Fruit fly (Drosophila melanogaster) whole organism, wandering third instar larva: ENCODE results near the gene CG13012.

Experiments
- Abd-B ChIP-seq: fragments of >200 bp; optimal IDR thresholded peaks from 2 replicates; lab custom pipeline; 2017; ENCODE audit warnings: missing biosample characterization, missing genetic modification characterization
- CG32264 ChIP-seq: fragments of 200-800 bp; sonication (Bioruptor generic); optimal IDR thresholded peaks from 2 replicates; lab custom pipeline; 2016; ENCODE audit warnings: missing biosample characterization, missing genetic modification characterization
- CrebA ChIP-seq: fragments of 200-800 bp; sonication (Bioruptor generic); optimal IDR thresholded peaks from 2 replicates; lab custom pipeline; 2016; ENCODE audit warnings: missing biosample characterization, mild to moderate bottlenecking, missing genetic modification characterization, borderline replicate concordance
- Dfd ChIP-seq: fragments of >200 bp; optimal IDR thresholded peaks from 2 replicates; lab custom pipeline; 2017; ENCODE audit warnings: missing biosample characterization, missing genetic modification characterization
- Dif ChIP-seq: fragments of 200-275, 200-300 bp; sonication (Bioruptor generic); optimal IDR thresholded peaks from 2 replicates; lab custom pipeline; 2018; ENCODE audit warnings: missing biosample characterization, missing genetic modification characterization; ENCODE audit not compliant: partially characterized antibody
- GATAd ChIP-seq: sonication (Bioruptor generic); optimal IDR thresholded peaks from 2 replicates; lab custom pipeline; 2016; ENCODE audit warnings: missing biosample characterization, missing genetic modification characterization
- HLH106 ChIP-seq: fragments of 200-800 bp; optimal IDR thresholded peaks from 3 replicates; lab custom pipeline; 2019; ENCODE audit warnings: missing biosample characterization, mild to moderate bottlenecking, missing genetic modification characterization, moderate library complexity
- Hnf4 ChIP-seq: fragments of 200-800 bp; sonication (Bioruptor generic); optimal IDR thresholded peaks from 2 replicates; lab custom pipeline; 2016; ENCODE audit warnings: missing biosample characterization, mild to moderate bottlenecking, missing genetic modification characterization
- Hr78 ChIP-seq: fragments of >200 bp; optimal IDR thresholded peaks from 2 replicates; lab custom pipeline; 2017; ENCODE audit warnings: missing biosample characterization, missing genetic modification characterization
- Hr83 ChIP-seq: fragments of 200-300 bp; sonication (Bioruptor generic); optimal IDR thresholded peaks from 2 replicates; lab custom pipeline; 2016; ENCODE audit warnings: missing biosample characterization, mild to moderate bottlenecking, missing genetic modification characterization, moderate library complexity; ENCODE audit not compliant: poor library complexity, severe bottlenecking
- Jra ChIP-seq: sonication (Bioruptor generic); optimal IDR thresholded peaks from 2 replicates; lab custom pipeline; 2016; ENCODE audit warnings: missing biosample characterization, missing genetic modification characterization
- Myc ChIP-seq: fragments of >200 bp; optimal IDR thresholded peaks from 2 replicates; lab custom pipeline; 2017
- OdsH ChIP-seq: fragments of 200-800 bp; sonication (Bioruptor generic); optimal IDR thresholded peaks from 2 replicates; lab custom pipeline; 2016; ENCODE audit warnings: missing biosample characterization, mild to moderate bottlenecking, missing genetic modification characterization
- Rel ChIP-seq, 2 experiments: fragments of 200-800 bp; sonication (Bioruptor generic) in 1 of 2; optimal IDR thresholded peaks; 2 replicates in 1 of 2; 3 replicates in 1 of 2; lab custom pipeline; 2016 to 2019; ENCODE audit warnings: mild to moderate bottlenecking in 2 of 2, missing biosample characterization in 2 of 2, missing genetic modification characterization in 2 of 2, moderate library complexity in 1 of 2
- Sp1 ChIP-seq: fragments of 200-800 bp; sonication (Bioruptor generic); optimal IDR thresholded peaks from 3 replicates; lab custom pipeline; 2019; ENCODE audit warnings: missing biosample characterization, mild to moderate bottlenecking, missing genetic modification characterization, moderate library complexity
- Vsx2 ChIP-seq: fragments of 200-300, 225-300 bp; sonication (Bioruptor generic); optimal IDR thresholded peaks from 2 replicates; lab custom pipeline; 2018; ENCODE audit warnings: missing biosample characterization, missing genetic modification characterization; ENCODE audit not compliant: partially characterized antibody
- br ChIP-seq: fragments of 200-800 bp; sonication (Bioruptor generic); optimal IDR thresholded peaks from 2 replicates; lab custom pipeline; 2016; ENCODE audit warnings: missing biosample characterization, missing genetic modification characterization
- brk ChIP-seq: fragments of 200-800 bp; sonication (Bioruptor generic); optimal IDR thresholded peaks from 2 replicates; lab custom pipeline; 2016; ENCODE audit warnings: missing biosample characterization, mild to moderate bottlenecking, missing genetic modification characterization
- dl ChIP-seq, 2 experiments: fragments of 175-275, 200-275 bp in 1 of 2; fragments of 200-275 bp in 1 of 2; sonication (Bioruptor generic); optimal IDR thresholded peaks; lab custom pipeline; 2018; ENCODE audit warnings: mild to moderate bottlenecking in 2 of 2, missing biosample characterization in 2 of 2, missing genetic modification characterization in 2 of 2, moderate library complexity in 2 of 2; ENCODE audit not compliant: partially characterized antibody in 2 of 2, insufficient read depth in 1 of 2
- dmrt93B ChIP-seq: fragments of 200-800 bp; sonication (Bioruptor generic); optimal IDR thresholded peaks from 2 replicates; lab custom pipeline; 2018; ENCODE audit warnings: missing biosample characterization, mild to moderate bottlenecking, missing genetic modification characterization
- ey ChIP-seq: fragments of 200-800 bp; sonication (Bioruptor generic); optimal IDR thresholded peaks from 2 replicates; lab custom pipeline; 2016; ENCODE audit warnings: missing biosample characterization, missing genetic modification characterization
- foxo ChIP-seq, 2 experiments: fragments of 200-800 bp; sonication (Bioruptor generic); optimal IDR thresholded peaks; 2 replicates in 1 of 2; 3 replicates in 1 of 2; lab custom pipeline; 2016 to 2017; ENCODE audit warnings: missing biosample characterization in 2 of 2, missing genetic modification characterization in 2 of 2
- fru ChIP-seq: fragments of 200-800 bp; sonication (Bioruptor generic); optimal IDR thresholded peaks from 3 replicates; lab custom pipeline; 2016; ENCODE audit warnings: missing biosample characterization, mild to moderate bottlenecking, missing genetic modification characterization
- lola ChIP-seq: fragments of >200 bp; optimal IDR thresholded peaks from 2 replicates; lab custom pipeline; 2017; ENCODE audit warnings: missing biosample characterization, missing genetic modification characterization
- psq ChIP-seq: fragments of 200-800 bp; sonication (Bioruptor generic); optimal IDR thresholded peaks from 3 replicates; lab custom pipeline; 2017; ENCODE audit warnings: missing biosample characterization, mild to moderate bottlenecking, missing genetic modification characterization, moderate library complexity
- rgr ChIP-seq: fragments of 200-800 bp; sonication (Bioruptor generic); optimal IDR thresholded peaks from 3 replicates; lab custom pipeline; 2016; ENCODE audit warnings: missing biosample characterization, mild to moderate bottlenecking, missing genetic modification characterization
- sage ChIP-seq: fragments of 200-800 bp; sonication (Bioruptor generic); optimal IDR thresholded peaks from 2 replicates; lab custom pipeline; 2016; ENCODE audit warnings: missing biosample characterization, mild to moderate bottlenecking, missing genetic modification characterization
- sv ChIP-seq: fragments of 200-800 bp; sonication (Bioruptor generic); optimal IDR thresholded peaks from 3 replicates; lab custom pipeline; 2016; ENCODE audit warnings: missing biosample characterization, missing genetic modification characterization
- woc ChIP-seq: sonication (Bioruptor generic); optimal IDR thresholded peaks from 2 replicates; lab custom pipeline; 2016; ENCODE audit warnings: missing biosample characterization, mild to moderate bottlenecking, missing genetic modification characterization

CG13012 gene

DNA sequence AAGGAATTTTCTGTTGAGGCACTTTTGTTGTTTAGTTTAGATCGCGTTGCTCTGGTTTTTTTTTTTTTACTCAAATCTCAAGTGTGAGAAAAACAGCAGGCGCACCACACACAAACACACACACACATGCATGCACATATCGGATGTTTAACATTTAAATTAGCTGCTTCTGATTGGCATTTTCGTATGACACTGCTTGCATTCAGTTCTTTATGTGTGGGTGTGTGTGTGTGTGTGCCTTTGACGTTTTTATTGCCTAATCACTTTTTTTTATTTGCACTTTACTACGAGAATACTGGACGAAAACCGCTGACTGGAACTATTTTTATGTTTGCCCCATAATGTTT lies 28.1 kb downstream of the CG13012 start:
- TF ChIP-seq Vsx2 (GFP tag; lab: Kevin White, UChicago) (no peak), Sp1 (no peak), Hnf4 (GFP tag; lab: Kevin White, UChicago) (no peak), Dfd (GFP tag; lab: Kevin White, UChicago) (no peak), dl (GFP tag; optimal IDR thresholded peaks at IDR 0.05; lab: Kevin White, UChicago; ENCODE audit: insufficient read depth in 1 of 2, partially characterized antibody in 2 of 2) (no peak), lola (GFP tag; lab: Kevin White, UChicago) (no peak), CG32264 (no peak), Jra (GFP tag; lab: Kevin White, UChicago) (no peak), Hr83 (GFP tag; lab: Kevin White, UChicago) (no peak), rgr (GFP tag; lab: Kevin White, UChicago) (no peak), Hr78 (GFP tag; lab: Kevin White, UChicago) (no peak), HLH106 (no peak)

DNA sequence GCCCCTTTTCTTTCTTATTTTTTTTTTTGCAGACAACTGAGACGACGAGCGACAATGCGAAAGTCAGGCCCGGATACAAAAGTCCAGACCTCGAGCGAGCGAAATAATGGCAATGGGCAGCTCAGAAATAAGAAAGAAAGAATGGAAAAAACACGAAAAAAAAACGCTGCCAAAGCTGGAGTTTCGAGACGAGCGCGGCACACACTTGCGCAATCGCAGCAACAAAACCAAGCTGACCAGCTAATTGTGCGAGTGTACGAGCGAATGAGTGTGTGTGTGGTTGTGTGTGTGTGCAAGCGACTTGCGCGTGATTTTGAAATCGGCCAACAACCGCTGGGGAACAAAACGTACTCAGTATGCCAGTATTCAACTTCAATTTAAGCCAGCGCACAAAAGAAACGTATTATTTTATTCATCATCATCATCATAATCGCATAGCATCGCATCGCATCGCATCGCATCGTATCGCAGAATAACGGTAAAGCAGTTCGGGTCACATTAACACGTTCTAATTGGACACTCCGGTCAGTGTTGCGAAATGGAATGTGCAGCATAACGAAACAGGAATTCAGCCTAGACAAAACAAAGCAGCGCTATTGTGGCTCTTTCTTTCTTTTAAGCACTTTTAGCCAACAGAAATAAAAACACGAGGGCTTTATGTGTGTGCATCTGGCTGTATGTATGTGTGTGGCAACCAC lies 28.7 kb downstream of the CG13012 start:
- TF ChIP-seq GATAd (GFP tag; lab: Kevin White, UChicago) (no peak), psq (GFP tag; lab: Kevin White, UChicago) (peak; percentile 25), Dif (GFP tag; lab: Kevin White, UChicago) (peak; percentile 61), Rel (GFP tag; optimal IDR thresholded peaks at IDR 0.05; lab: Kevin White, UChicago) (no peak), Rel (tag; optimal IDR thresholded peaks at IDR 0.05; lab: Kevin White, UChicago) (peak; percentile 8)

DNA sequence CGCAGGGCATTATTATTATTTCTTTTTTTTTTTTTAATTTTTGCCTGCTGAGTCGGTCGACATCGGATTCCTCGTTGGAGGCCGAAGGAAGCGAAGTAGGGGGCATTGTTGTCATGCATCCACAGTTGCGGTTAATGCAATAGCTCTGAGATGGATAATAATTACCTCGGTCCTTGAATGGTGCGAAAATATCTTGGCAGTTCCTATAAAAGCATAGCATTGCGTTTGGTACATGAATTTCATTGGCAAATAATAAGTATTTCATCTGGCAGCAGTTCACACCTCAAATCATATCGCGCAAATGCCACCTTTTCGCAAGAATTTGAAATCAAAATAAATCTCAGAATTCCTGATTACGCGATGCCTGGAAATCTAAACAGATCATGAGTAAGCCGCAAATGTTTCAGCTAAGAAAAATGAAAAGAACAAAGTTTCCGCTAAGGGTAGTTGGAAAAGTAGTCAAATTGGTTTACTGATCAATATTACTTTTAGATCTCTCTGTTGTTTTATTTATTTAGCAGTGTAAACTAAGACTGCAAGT lies 29.4 kb downstream of the CG13012 start:
- peak in 1 of 2 experiments; percentile 36 for TF ChIP-seq foxo (GFP tag; optimal IDR thresholded peaks at IDR 0.05; lab: Kevin White, UChicago)
- peak; percentile 9 for TF ChIP-seq dmrt93B
- no peak for TF ChIP-seq sv (GFP tag; lab: Kevin White, UChicago)
- peak; percentile 10 for TF ChIP-seq Sp1
- no peak for TF ChIP-seq Abd-B (GFP tag; lab: Kevin White, UChicago)
- no peak for TF ChIP-seq Vsx2 (GFP tag; lab: Kevin White, UChicago)
- TF ChIP-seq fru (GFP tag; lab: Kevin White, UChicago) = peak; percentile 9
- TF ChIP-seq psq (GFP tag; lab: Kevin White, UChicago) = no peak
- no peak for TF ChIP-seq GATAd (GFP tag; lab: Kevin White, UChicago)
- TF ChIP-seq woc (GFP tag; lab: Kevin White, UChicago) = peak; percentile 30
- peak; percentile 29 for TF ChIP-seq ey
- TF ChIP-seq Myc (lab: Kevin White, UChicago) = no peak

DNA sequence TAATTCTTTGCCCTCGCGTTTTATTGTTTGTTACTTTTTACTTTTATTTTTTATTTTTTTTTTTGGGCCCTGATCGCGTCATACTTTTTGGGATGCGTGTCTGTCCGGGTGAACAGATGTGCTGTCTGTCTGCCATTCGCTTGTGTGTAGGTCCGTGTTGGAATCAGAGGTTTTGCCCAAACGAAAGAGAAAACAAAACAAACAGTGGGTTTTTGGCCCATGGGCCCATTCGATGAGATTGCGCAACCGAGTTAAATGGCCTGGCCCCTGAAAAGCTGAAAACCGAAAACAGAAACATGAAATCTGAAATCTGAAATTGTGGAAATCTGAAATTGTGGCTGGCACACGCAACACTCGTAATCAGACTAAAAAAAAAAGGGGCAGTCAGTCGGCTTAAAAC lies 31.1 kb downstream of the CG13012 start:
- TF ChIP-seq OdsH (GFP tag; lab: Kevin White, UChicago) (no peak), CrebA (GFP tag; lab: Kevin White, UChicago) (no peak), ey (no peak), dmrt93B (no peak), HLH106 (no peak), Hr83 (GFP tag; lab: Kevin White, UChicago) (no peak), sage (GFP tag; lab: Kevin White, UChicago) (no peak), Hr78 (GFP tag; lab: Kevin White, UChicago) (no peak), Vsx2 (GFP tag; lab: Kevin White, UChicago) (no peak), Rel (GFP tag; optimal IDR thresholded peaks at IDR 0.05; lab: Kevin White, UChicago) (no peak), Rel (tag; optimal IDR thresholded peaks at IDR 0.05; lab: Kevin White, UChicago) (no peak), br (GFP tag; lab: Kevin White, UChicago) (no peak), Myc (lab: Kevin White, UChicago) (no peak), Abd-B (GFP tag; lab: Kevin White, UChicago) (no peak), brk (GFP tag; lab: Kevin White, UChicago) (no peak)
